Fruit fly (Drosophila melanogaster): Measurements from ENCODE around the gene CG10077.
A peak's percentile ranks its signal among the peaks of the same experiment; 100 is the strongest.

CG10077 gene

dm6 chr3L:6955254-6956229 is at the start of gene CG10077, which contains the start of gene CG9948 (continued):
- peak; percentile 85 for TF ChIP-seq dsx (GFP tag; optimal IDR thresholded peaks at IDR 0.05; ENCODE audit: poor library complexity, severe bottlenecking)
- no peak for TF ChIP-seq spab (GFP tag; optimal IDR thresholded peaks at IDR 0.05)
- peak; percentile 84 for TF ChIP-seq CG6808 (GFP tag; optimal IDR thresholded peaks at IDR 0.05)
- TF ChIP-seq CG7368 (GFP tag; optimal IDR thresholded peaks at IDR 0.05): peak; percentile 82
- TF ChIP-seq ss (GFP tag; optimal IDR thresholded peaks at IDR 0.05): peak; percentile 79 to 88
- peak; percentile 85 for TF ChIP-seq net (GFP tag; optimal IDR thresholded peaks at IDR 0.05)
- TF ChIP-seq cyc (GFP tag; optimal IDR thresholded peaks at IDR 0.05): peak; percentile 85
- TF ChIP-seq CG31627 (GFP tag; optimal IDR thresholded peaks at IDR 0.05): peak; percentile 88
- peak; percentile 87 for TF ChIP-seq CG10631 (GFP tag; optimal IDR thresholded peaks at IDR 0.05)
- peak; percentile 90 for TF ChIP-seq Sox102F (GFP tag; optimal IDR thresholded peaks at IDR 0.05)

dm6 chr3L:7003132-7003531 is 47.4 kb upstream of the CG10077 start:
- TF ChIP-seq eg (GFP tag; IDR thresholded peaks at IDR 0.05): peak; percentile 32; the same call in 1 of the 3 replicates
- no peak for TF ChIP-seq Lpt (GFP tag; optimal IDR thresholded peaks at IDR 0.05)
- no peak for TF ChIP-seq Sox15 (GFP tag; optimal IDR thresholded peaks at IDR 0.05)
- no peak for TF ChIP-seq CG11902 (GFP tag; optimal IDR thresholded peaks at IDR 0.05)
- no peak for TF ChIP-seq Eip75B (GFP tag; optimal IDR thresholded peaks at IDR 0.05)
- peak; percentile 22 for TF ChIP-seq CG8632 (GFP tag; optimal IDR thresholded peaks at IDR 0.05)
- no peak for TF ChIP-seq fd85E (GFP tag; optimal IDR thresholded peaks at IDR 0.05)
- TF ChIP-seq CG4318 (GFP tag; optimal IDR thresholded peaks at IDR 0.05): no peak
- TF ChIP-seq CG11294 (GFP tag; IDR thresholded peaks at IDR 0.05): 0 out of 2 replicates have a peak, but pooled peaks have one; percentile 38
- no peak for TF ChIP-seq CG9139 (GFP tag; optimal IDR thresholded peaks at IDR 0.05)
- TF ChIP-seq Hr39 (GFP tag; optimal IDR thresholded peaks at IDR 0.05): no peak
- TF ChIP-seq CG8119 (GFP tag; IDR thresholded peaks at IDR 0.05): 0 out of 3 replicates have a peak, but pooled peaks have one; percentile 33
- no peak for TF ChIP-seq CG7368 (GFP tag; optimal IDR thresholded peaks at IDR 0.05)
- TF ChIP-seq CG6276 (GFP tag; optimal IDR thresholded peaks at IDR 0.05): peak; percentile 21
- no peak for TF ChIP-seq CG1621 (tag; optimal IDR thresholded peaks at IDR 0.05)
- TF ChIP-seq topi (GFP tag; optimal IDR thresholded peaks at IDR 0.05): no peak
- no peak for TF ChIP-seq svp (GFP tag)
- TF ChIP-seq vri (GFP tag; optimal IDR thresholded peaks at IDR 0.05): no peak
- TF ChIP-seq CG3919 (GFP tag; optimal IDR thresholded peaks at IDR 0.05): no peak
- no peak for TF ChIP-seq CG6792 (GFP tag; optimal IDR thresholded peaks at IDR 0.05)
- TF ChIP-seq CG6808 (GFP tag; optimal IDR thresholded peaks at IDR 0.05): no peak
- no peak for TF ChIP-seq achi (GFP tag; optimal IDR thresholded peaks at IDR 0.05)
- TF ChIP-seq Met (GFP tag; optimal IDR thresholded peaks at IDR 0.05): no peak
- no peak for TF ChIP-seq CG3032 (tag; optimal IDR thresholded peaks at IDR 0.05)
- peak; percentile 45 for TF ChIP-seq Eip78C (GFP tag)
- no peak for TF ChIP-seq Smox (GFP tag; optimal IDR thresholded peaks at IDR 0.05)
- TF ChIP-seq ss (GFP tag; optimal IDR thresholded peaks at IDR 0.05): no peak
- no peak for TF ChIP-seq Blimp-1 (GFP tag; optimal IDR thresholded peaks at IDR 0.05)
- TF ChIP-seq esn (GFP tag; optimal IDR thresholded peaks at IDR 0.05): no peak
- no peak for TF ChIP-seq CG34406 (GFP tag; optimal IDR thresholded peaks at IDR 0.05)
- no peak for TF ChIP-seq CG8319 (GFP tag; optimal IDR thresholded peaks at IDR 0.05)
- no peak for TF ChIP-seq OdsH (GFP tag; optimal IDR thresholded peaks at IDR 0.05)
- no peak for TF ChIP-seq CG6854 (GFP tag; optimal IDR thresholded peaks at IDR 0.05)
- TF ChIP-seq spab (GFP tag; optimal IDR thresholded peaks at IDR 0.05): no peak
- TF ChIP-seq CG10669 (GFP tag; optimal IDR thresholded peaks at IDR 0.05): no peak
- no peak for TF ChIP-seq Sox14 (GFP tag; optimal IDR thresholded peaks at IDR 0.05)
- TF ChIP-seq Eip93F (GFP tag; optimal IDR thresholded peaks at IDR 0.05): no peak
- no peak for TF ChIP-seq lz (GFP tag; optimal IDR thresholded peaks at IDR 0.05)
- TF ChIP-seq Ets96B (tag; optimal IDR thresholded peaks at IDR 0.05): no peak
- TF ChIP-seq net (GFP tag; optimal IDR thresholded peaks at IDR 0.05): no peak
- peak; percentile 25; the same call in 1 of the 2 replicates for TF ChIP-seq CG15336 (GFP tag; IDR thresholded peaks at IDR 0.05)
- no peak for TF ChIP-seq Hr38 (GFP tag; optimal IDR thresholded peaks at IDR 0.05)
- 0 out of 3 replicates have a peak, but pooled peaks have one; percentile 11 for TF ChIP-seq CG6163 (GFP tag; IDR thresholded peaks at IDR 0.05)

Data from whole organism, prepupa.